Fruit fly (Drosophila melanogaster): Measurements from ENCODE around the gene CG5555.

Gene CG5555

dm6 chr3R:19226137-19226873 is 46.0 kb upstream of the CG5555 start, which contains the start of gene vib (continued):
- TF ChIP-seq Bdp1 (GFP tag; optimal IDR thresholded peaks at IDR 0.05) (no peak), ham (GFP tag; IDR thresholded peaks at IDR 0.05) (no peak), CG8478 (optimal IDR thresholded peaks at IDR 0.05) (no peak), Sin3A (optimal IDR thresholded peaks at IDR 0.05) (peak; percentile 10), CG10959 (GFP tag; IDR thresholded peaks at IDR 0.05) (no peak), Taf1 (GFP tag; IDR thresholded peaks at IDR 0.05) (no peak), ap (GFP tag; IDR thresholded peaks at IDR 0.05) (peak; percentile 28; the same call in 1 of the 2 replicates), zen2 (GFP tag; IDR thresholded peaks at IDR 0.05; ENCODE audit: partially characterized antibody) (peak; percentile 86), CG18619 (GFP tag; optimal IDR thresholded peaks at IDR 0.05) (peak; percentile 52), CG18764 (GFP tag; optimal IDR thresholded peaks at IDR 0.05) (peak; percentile 29), CG1832 (GFP tag; optimal IDR thresholded peaks at IDR 0.05) (no peak), CG4282 (GFP tag; optimal IDR thresholded peaks at IDR 0.05) (no peak), CG4707 (GFP tag; optimal IDR thresholded peaks at IDR 0.05) (no peak), CG9797 (GFP tag; optimal IDR thresholded peaks at IDR 0.05) (peak; percentile 76), knrl (GFP tag; IDR thresholded peaks at IDR 0.05; ENCODE audit: partially characterized antibody) (peak; percentile 85), lbe (GFP tag; optimal IDR thresholded peaks at IDR 0.05) (peak; percentile 28), Atf-2 (GFP tag; optimal IDR thresholded peaks at IDR 0.05) (no peak), Hr3 (GFP tag; optimal IDR thresholded peaks at IDR 0.05) (peak; percentile 6), kni (GFP tag; optimal IDR thresholded peaks at IDR 0.05) (no peak), p53 (GFP tag; optimal IDR thresholded peaks at IDR 0.05) (no peak), Ada2b (GFP tag; IDR thresholded peaks at IDR 0.05) (no peak; the same call in 1 of the 2 replicates), sim (GFP tag; IDR thresholded peaks at IDR 0.05) (no peak), CG6791 (GFP tag; IDR thresholded peaks at IDR 0.05; ENCODE audit: partially characterized antibody) (peak; percentile 98), luna (GFP tag; optimal IDR thresholded peaks at IDR 0.05) (no peak), CG11696 (GFP tag; IDR thresholded peaks at IDR 0.05) (0 out of 2 replicates have a peak, but pooled peaks have one; percentile 36), org-1 (GFP tag; optimal IDR thresholded peaks at IDR 0.05) (no peak), CG4617 (GFP tag; optimal IDR thresholded peaks at IDR 0.05; ENCODE audit: borderline replicate concordance) (peak; percentile 58), CG6813 (GFP tag; optimal IDR thresholded peaks at IDR 0.05) (peak; percentile 18), Bgb (GFP tag; IDR thresholded peaks at IDR 0.05; ENCODE audit: partially characterized antibody) (peak; percentile 97), NK7.1 (GFP tag; optimal IDR thresholded peaks at IDR 0.05) (no peak), Blimp-1 (GFP tag; optimal IDR thresholded peaks at IDR 0.05) (no peak), CG2199 (GFP tag; IDR thresholded peaks at IDR 0.05) (0 out of 3 replicates have a peak, but pooled peaks have one; percentile 15), Xrp1 (GFP tag; IDR thresholded peaks at IDR 0.05) (peak; percentile 73), hth (optimal IDR thresholded peaks at IDR 0.05) (no peak), bcd (GFP tag; optimal IDR thresholded peaks at IDR 0.05) (peak; percentile 27), gce (GFP tag; IDR thresholded peaks at IDR 0.05) (peak; percentile 68; the same call in 1 of the 3 replicates), CG2678 (tag; optimal IDR thresholded peaks at IDR 0.05) (peak; percentile 72), fru (optimal IDR thresholded peaks at IDR 0.05) (no peak), twi (tag; optimal IDR thresholded peaks at IDR 0.05) (peak; percentile 19), CG2116 (GFP tag; optimal IDR thresholded peaks at IDR 0.05) (peak; percentile 76), CG9215 (GFP tag; IDR thresholded peaks at IDR 0.05) (no peak), Hey (tag; optimal IDR thresholded peaks at IDR 0.05) (no peak), grau (tag; optimal IDR thresholded peaks at IDR 0.05) (peak; percentile 63), CG9437 (GFP tag; optimal IDR thresholded peaks at IDR 0.05) (no peak), ranshi (GFP tag; IDR thresholded peaks at IDR 0.05) (peak; percentile 58; the same call in 1 of the 2 replicates), bbx (GFP tag; IDR thresholded peaks at IDR 0.05; ENCODE audit: partially characterized antibody) (peak; percentile 97), CG10979 (tag; optimal IDR thresholded peaks at IDR 0.05) (peak; percentile 53), Fer2 (tag; optimal IDR thresholded peaks at IDR 0.05) (no peak), CG3065 (GFP tag; optimal IDR thresholded peaks at IDR 0.05) (no peak), nerfin-2 (GFP tag; IDR thresholded peaks at IDR 0.05; ENCODE audit: partially characterized antibody) (peak; percentile 93)
